Fruit fly (Drosophila melanogaster) whole organism, embryonic: ENCODE measurements around the gene Ir87a.

Experiments used
- Blimp-1 ChIP-seq: fragments of 200-800 bp; sonication (Bioruptor generic); optimal IDR thresholded peaks from 3 replicates; lab custom pipeline; 2018; ENCODE audit warnings: missing biosample characterization, missing genetic modification characterization, mild to moderate bottlenecking, moderate library complexity, missing genetic modification reagents
- CG10147 ChIP-seq: fragments of 200-800 bp; sonication (Bioruptor generic); optimal IDR thresholded peaks from 2 replicates; lab custom pipeline; 2019; ENCODE audit warnings: missing biosample characterization, mild to moderate bottlenecking, missing genetic modification characterization, moderate library complexity
- CG12659 ChIP-seq: fragments of 200-800 bp; sonication (Bioruptor generic); optimal IDR thresholded peaks from 3 replicates; lab custom pipeline; 2017; ENCODE audit warnings: mild to moderate bottlenecking, missing biosample characterization, missing genetic modification reagents, missing genetic modification characterization
- CG12769 ChIP-seq: fragments of 200-800 bp; sonication (Bioruptor generic); optimal IDR thresholded peaks from 2 replicates; lab custom pipeline; 2019; ENCODE audit warnings: missing biosample characterization, mild to moderate bottlenecking, missing genetic modification characterization, moderate library complexity
- CG12942 ChIP-seq: fragments of 200-800 bp; sonication (Bioruptor generic); optimal IDR thresholded peaks from 3 replicates; lab custom pipeline; 2016; ENCODE audit warnings: missing biosample characterization, missing genetic modification characterization
- CG2712 ChIP-seq: fragments of 200-800 bp; optimal IDR thresholded peaks from 3 replicates; lab custom pipeline; 2019; ENCODE audit warnings: missing biosample characterization, mild to moderate bottlenecking, missing genetic modification characterization, moderate library complexity
- CG6813 ChIP-seq: fragments of 200-800 bp; sonication (Bioruptor generic); optimal IDR thresholded peaks from 2 replicates; lab custom pipeline; 2017; ENCODE audit warnings: missing biosample characterization, missing genetic modification characterization, mild to moderate bottlenecking, moderate library complexity, missing genetic modification reagents
- CG7556 ChIP-seq: fragments of 200-800 bp; sonication (Bioruptor generic); optimal IDR thresholded peaks from 2 replicates; lab custom pipeline; 2017; ENCODE audit warnings: missing biosample characterization, mild to moderate bottlenecking, missing genetic modification characterization
- CG7745 ChIP-seq: fragments of 200-800 bp; sonication (Bioruptor generic); optimal IDR thresholded peaks from 2 replicates; lab custom pipeline; 2018; ENCODE audit warnings: missing biosample characterization, mild to moderate bottlenecking, missing genetic modification characterization, moderate library complexity
- CG7963 ChIP-seq: fragments of 200-800 bp; sonication (Bioruptor generic); IDR thresholded peaks from 3 replicates; pipeline ENCODE4 v1.3.6; 2022; ENCODE audit warnings: missing biosample characterization, missing genetic modification characterization; ENCODE audit not compliant: partially characterized antibody
- CG8388 ChIP-seq: fragments of 200-800 bp; sonication (Bioruptor generic); optimal IDR thresholded peaks from 2 replicates; lab custom pipeline; 2019; ENCODE audit warnings: missing biosample characterization, mild to moderate bottlenecking, missing genetic modification characterization, moderate library complexity
- CG8765 ChIP-seq: fragments of 200-800 bp; sonication (Bioruptor generic); IDR thresholded peaks from 2 replicates; pipeline ENCODE4 v1.3.6; 2022; ENCODE audit warnings: missing biosample characterization, missing genetic modification characterization
- CG9817 ChIP-seq: fragments of 200-800 bp; sonication (Bioruptor generic); optimal IDR thresholded peaks from 2 replicates; lab custom pipeline; 2018; ENCODE audit warnings: missing biosample characterization, mild to moderate bottlenecking, missing genetic modification characterization, moderate library complexity
- CTCF ChIP-seq: fragments of 200-800 bp; sonication (Bioruptor generic); optimal IDR thresholded peaks from 2 replicates; lab custom pipeline; 2017; ENCODE audit warnings: missing biosample characterization, mild to moderate bottlenecking, missing genetic modification characterization, moderate library complexity
- CrebB ChIP-seq: fragments of 200-800 bp; sonication (Bioruptor generic); optimal IDR thresholded peaks from 3 replicates; lab custom pipeline; 2018; ENCODE audit warnings: missing biosample characterization, mild to moderate bottlenecking, missing genetic modification characterization
- D19A ChIP-seq: fragments of 200-800 bp; optimal IDR thresholded peaks from 3 replicates; lab custom pipeline; 2019; ENCODE audit warnings: missing biosample characterization, mild to moderate bottlenecking, missing genetic modification characterization, moderate library complexity
- Dad ChIP-seq: fragments of 200-800 bp; sonication (Bioruptor generic); optimal IDR thresholded peaks from 3 replicates; lab custom pipeline; 2016; ENCODE audit warnings: missing biosample characterization, missing genetic modification characterization
- Dll ChIP-seq: fragments of 200-800 bp; sonication (Bioruptor generic); IDR thresholded peaks from 4 replicates; pipeline ENCODE4 v1.3.6; 2022; ENCODE audit warnings: missing biosample characterization, missing genetic modification characterization; ENCODE audit not compliant: partially characterized antibody
- Fer3 ChIP-seq: fragments of 200-800 bp; sonication (Bioruptor generic); optimal IDR thresholded peaks from 2 replicates; lab custom pipeline; 2018; ENCODE audit warnings: missing biosample characterization, mild to moderate bottlenecking, missing genetic modification characterization, moderate library complexity
- Gsc ChIP-seq: fragments of 200-800 bp; sonication (Bioruptor generic); IDR thresholded peaks from 2 replicates; pipeline ENCODE4 v1.3.6; 2022; ENCODE audit warnings: missing biosample characterization, missing genetic modification characterization
- Hmr ChIP-seq: fragments of 200-800 bp; sonication (Bioruptor generic); optimal IDR thresholded peaks from 3 replicates; lab custom pipeline; 2017; ENCODE audit warnings: mild to moderate bottlenecking, missing biosample characterization, missing genetic modification reagents, missing genetic modification characterization
- Lhr ChIP-seq: fragments of 200-800 bp; sonication (Bioruptor generic); optimal IDR thresholded peaks from 3 replicates; lab custom pipeline; 2017; ENCODE audit warnings: mild to moderate bottlenecking, missing biosample characterization, missing genetic modification reagents, missing genetic modification characterization
- Myb ChIP-seq: fragments of 200-800 bp; sonication (Bioruptor generic); optimal IDR thresholded peaks from 2 replicates; lab custom pipeline; 2016; ENCODE audit warnings: missing biosample characterization, missing genetic modification characterization
- NC2β ChIP-seq: fragments of 200-800 bp; sonication (Bioruptor generic); optimal IDR thresholded peaks from 2 replicates; lab custom pipeline; 2016; ENCODE audit warnings: missing biosample characterization, missing genetic modification characterization
- Oli ChIP-seq: fragments of 200-800 bp; sonication (Bioruptor generic); optimal IDR thresholded peaks from 2 replicates; lab custom pipeline; 2018; ENCODE audit warnings: missing biosample characterization, mild to moderate bottlenecking, missing genetic modification characterization, moderate library complexity
- Sox102F ChIP-seq: fragments of 200-800 bp; sonication (Bioruptor generic); optimal IDR thresholded peaks from 2 replicates; lab custom pipeline; 2018; ENCODE audit warnings: missing biosample characterization, mild to moderate bottlenecking, missing genetic modification characterization, moderate library complexity
- Sry-β ChIP-seq: fragments of 200-800 bp; sonication (Bioruptor generic); optimal IDR thresholded peaks from 2 replicates; lab custom pipeline; 2018; ENCODE audit warnings: missing biosample characterization, mild to moderate bottlenecking, missing genetic modification characterization, moderate library complexity
- YL-1 ChIP-seq: fragments of 200-800 bp; sonication (Bioruptor generic); optimal IDR thresholded peaks from 3 replicates; lab custom pipeline; 2017; ENCODE audit warnings: missing biosample characterization, mild to moderate bottlenecking, missing genetic modification characterization
- az2 ChIP-seq: fragments of 200-800 bp; sonication (Bioruptor generic); optimal IDR thresholded peaks from 3 replicates; lab custom pipeline; 2016; ENCODE audit warnings: missing biosample characterization, missing genetic modification characterization
- bab2 ChIP-seq: fragments of 200-800 bp; sonication (Bioruptor generic); optimal IDR thresholded peaks from 2 replicates; lab custom pipeline; 2016; ENCODE audit warnings: missing biosample characterization, missing genetic modification characterization
- bsh ChIP-seq, 2 experiments: fragments of 200-800 bp; sonication (Bioruptor generic); optimal IDR thresholded peaks; 2 replicates each; lab custom pipeline; 2017 to 2018; ENCODE audit warnings: mild to moderate bottlenecking in 2 of 2, missing biosample characterization in 2 of 2, missing genetic modification characterization in 2 of 2, moderate library complexity in 1 of 2
- dmrt11E ChIP-seq: fragments of 200-800 bp; sonication (Bioruptor generic); optimal IDR thresholded peaks from 3 replicates; lab custom pipeline; 2018; ENCODE audit warnings: missing biosample characterization, mild to moderate bottlenecking, missing genetic modification characterization, moderate library complexity
- fd64A ChIP-seq: fragments of 200-800 bp; sonication (Bioruptor generic); optimal IDR thresholded peaks from 3 replicates; lab custom pipeline; 2018; ENCODE audit warnings: missing biosample characterization, mild to moderate bottlenecking, missing genetic modification characterization
- gcm ChIP-seq: fragments of 200-800 bp; sonication (Bioruptor generic); optimal IDR thresholded peaks from 2 replicates; lab custom pipeline; 2019; ENCODE audit warnings: missing biosample characterization, mild to moderate bottlenecking, missing genetic modification characterization, moderate library complexity
- hkb ChIP-seq, 2 experiments: fragments of 200-800 bp in 1 of 2; fragments of >200 bp in 1 of 2; sonication (Bioruptor generic) in 1 of 2; IDR thresholded peaks in 1 of 2; optimal IDR thresholded peaks in 1 of 2; 2 replicates each; pipeline versions ENCODE4 v1.3.6 to Lab custom; 2017 to 2022; ENCODE audit warnings: missing biosample characterization in 1 of 2, missing genetic modification characterization in 1 of 2
- inv ChIP-seq: fragments of 200-800 bp; sonication (Bioruptor generic); IDR thresholded peaks from 2 replicates; pipeline ENCODE4 v1.3.6; 2022; ENCODE audit warnings: missing biosample characterization, missing genetic modification characterization; ENCODE audit not compliant: partially characterized antibody
- knrl ChIP-seq: fragments of 200-800 bp; sonication (Bioruptor generic); IDR thresholded peaks from 3 replicates; pipeline ENCODE4 v1.3.6; 2022; ENCODE audit warnings: missing biosample characterization, missing genetic modification characterization; ENCODE audit not compliant: partially characterized antibody
- lbe ChIP-seq: fragments of 200-800 bp; sonication (Bioruptor generic); optimal IDR thresholded peaks from 2 replicates; lab custom pipeline; 2016; ENCODE audit warnings: missing biosample characterization, mild to moderate bottlenecking, missing genetic modification characterization
- nom ChIP-seq: fragments of 200-800 bp; sonication (Bioruptor generic); optimal IDR thresholded peaks from 2 replicates; lab custom pipeline; 2017; ENCODE audit warnings: missing biosample characterization, missing genetic modification characterization, mild to moderate bottlenecking, moderate library complexity, missing genetic modification reagents
- peb ChIP-seq: fragments of 200-800 bp; sonication (Bioruptor generic); IDR thresholded peaks from 2 replicates; pipeline ENCODE4 v1.3.6; 2022; ENCODE audit warnings: missing biosample characterization, missing genetic modification characterization
- ro ChIP-seq: fragments of 200-800 bp; sonication (Bioruptor generic); IDR thresholded peaks from 2 replicates; pipeline ENCODE4 v1.3.6; 2022; ENCODE audit warnings: missing biosample characterization, missing genetic modification characterization
- row ChIP-seq: fragments of 200-800 bp; sonication (Bioruptor generic); IDR thresholded peaks from 3 replicates; pipeline ENCODE4 v1.3.6; 2022; ENCODE audit warnings: missing biosample characterization, missing genetic modification characterization
- scrt ChIP-seq: fragments of 200-800 bp; sonication (Bioruptor generic); optimal IDR thresholded peaks from 2 replicates; lab custom pipeline; 2018; ENCODE audit warnings: missing biosample characterization, mild to moderate bottlenecking, missing genetic modification characterization, moderate library complexity
- sob ChIP-seq: fragments of 200-800 bp; sonication (Bioruptor generic); IDR thresholded peaks from 2 replicates; pipeline ENCODE4 v1.3.6; 2022; ENCODE audit warnings: missing biosample characterization, missing genetic modification characterization
- tna ChIP-seq: fragments of 200-800 bp; sonication (Bioruptor generic); IDR thresholded peaks from 2 replicates; pipeline ENCODE4 v1.3.6; 2022; ENCODE audit warnings: missing biosample characterization, missing genetic modification characterization; ENCODE audit not compliant: partially characterized antibody
- trem ChIP-seq: fragments of 200-800 bp; optimal IDR thresholded peaks from 3 replicates; lab custom pipeline; 2019; ENCODE audit warnings: missing biosample characterization, mild to moderate bottlenecking, missing genetic modification characterization, moderate library complexity
- unpg ChIP-seq: fragments of 200-800 bp; sonication (Bioruptor generic); optimal IDR thresholded peaks from 3 replicates; lab custom pipeline; 2018; ENCODE audit warnings: missing biosample characterization, mild to moderate bottlenecking, missing genetic modification characterization, moderate library complexity
- vnd ChIP-seq: fragments of 200-800 bp; sonication (Bioruptor generic); IDR thresholded peaks from 3 replicates; pipeline ENCODE4 v1.3.6; 2022; ENCODE audit warnings: missing biosample characterization, missing genetic modification characterization; ENCODE audit not compliant: partially characterized antibody

The Ir87a gene

dm6 chr3R:13469246-13469645 lies 49.2 kb downstream of the Ir87a start (continued):
- TF ChIP-seq NC2β (GFP tag; lab: Kevin White, UChicago) (peak; percentile 5), Gsc (GFP tag; lab: Robert Waterston, UW) (0 out of 2 replicates have a peak, but pooled peaks have one; percentile 11), peb (GFP tag; lab: Robert Waterston, UW) (no peak), Oli (tag; lab: Kevin White, UChicago) (peak; percentile 39), bab2 (peak; percentile 34), CG7556 (peak; percentile 39), Sry-β (no peak), Dll (GFP tag; lab: Robert Waterston, UW) (no peak), Hmr (GFP tag; lab: Kevin White, UChicago) (peak; percentile 25), dmrt11E (tag; lab: Kevin White, UChicago) (peak; percentile 82), Blimp-1 (GFP tag; lab: Kevin White, UChicago) (no peak), CG2712 (tag; lab: Kevin White, UChicago) (peak; percentile 72), row (GFP tag; lab: Robert Waterston, UW) (peak; percentile 61), sob (GFP tag; lab: Robert Waterston, UW) (0 out of 2 replicates have a peak, but pooled peaks have one; percentile 11)

dm6 chr3R:13471329-13471728 lies 51.2 kb downstream of the Ir87a start:
- peak in 1 of 2 experiments; percentile 14 for TF ChIP-seq bsh (GFP tag; optimal IDR thresholded peaks at IDR 0.05; lab: Kevin White, UChicago)
- TF ChIP-seq gcm (GFP tag; lab: Kevin White, UChicago) = no peak
- TF ChIP-seq CTCF = peak; percentile 94
- TF ChIP-seq Lhr (GFP tag; lab: Kevin White, UChicago) = peak; percentile 8
- no peak for TF ChIP-seq CG7745 (tag; lab: Kevin White, UChicago)
- TF ChIP-seq ro (GFP tag; lab: Robert Waterston, UW) = no peak
- no peak for TF ChIP-seq vnd (GFP tag; lab: Robert Waterston, UW)
- no peak for TF ChIP-seq scrt (GFP tag; lab: Kevin White, UChicago)
- peak; percentile 21 for TF ChIP-seq az2 (GFP tag; lab: Kevin White, UChicago)
- peak; percentile 69 for TF ChIP-seq Myb (GFP tag; lab: Kevin White, UChicago)
- peak; percentile 24 for TF ChIP-seq CG9817
- TF ChIP-seq CG12659 (GFP tag; lab: Kevin White, UChicago) = no peak
- no peak for TF ChIP-seq YL-1 (GFP tag; lab: Kevin White, UChicago)
- TF ChIP-seq tna (GFP tag; lab: Robert Waterston, UW) = no peak
- TF ChIP-seq inv (GFP tag; lab: Robert Waterston, UW) = no peak
- no peak for TF ChIP-seq CG6813 (GFP tag; lab: Kevin White, UChicago)
- TF ChIP-seq knrl (GFP tag; lab: Robert Waterston, UW) = no peak
- TF ChIP-seq CG12942 (GFP tag; lab: Kevin White, UChicago) = no peak
- no peak for TF ChIP-seq Fer3
- no peak for TF ChIP-seq fd64A (GFP tag; lab: Kevin White, UChicago)
- no peak for TF ChIP-seq hkb (optimal IDR thresholded peaks at IDR 0.05; lab: Kevin White, UChicago)
- no peak for TF ChIP-seq hkb (GFP tag; IDR thresholded peaks at IDR 0.05; lab: Robert Waterston, UW)
- TF ChIP-seq unpg = peak; percentile 14
- no peak for TF ChIP-seq CG10147 (GFP tag; lab: Kevin White, UChicago)
- no peak for TF ChIP-seq CG8765 (GFP tag; lab: Robert Waterston, UW)
- TF ChIP-seq CG7963 (GFP tag; lab: Robert Waterston, UW) = no peak
- TF ChIP-seq Dad (GFP tag; lab: Kevin White, UChicago) = no peak
- TF ChIP-seq nom (GFP tag; lab: Kevin White, UChicago) = no peak
- peak; percentile 14 for TF ChIP-seq trem (tag; lab: Kevin White, UChicago)
- TF ChIP-seq Sox102F (GFP tag; lab: Kevin White, UChicago) = peak; percentile 27
- TF ChIP-seq CG8388 = no peak
- no peak for TF ChIP-seq lbe
- no peak for TF ChIP-seq CrebB
- TF ChIP-seq D19A (tag; lab: Kevin White, UChicago) = peak; percentile 18
- no peak for TF ChIP-seq CG12769 (tag; lab: Kevin White, UChicago)
